Fruit fly (Drosophila melanogaster) whole organism, wandering third instar larva: ENCODE data around the gene CG9951.

ENCODE experiments used
- Myc ChIP-seq: fragments of >200 bp; optimal IDR thresholded peaks from 2 replicates; lab custom pipeline; 2017
- br ChIP-seq: fragments of 200-800 bp; sonication (Bioruptor generic); optimal IDR thresholded peaks from 2 replicates; lab custom pipeline; 2016; ENCODE audit warnings: missing biosample characterization, missing genetic modification characterization
- h ChIP-seq: fragments of 200-800 bp; sonication (Bioruptor generic); optimal IDR thresholded peaks from 3 replicates; lab custom pipeline; 2016; ENCODE audit warnings: missing biosample characterization, mild to moderate bottlenecking, missing genetic modification characterization
- psq ChIP-seq: fragments of 200-800 bp; sonication (Bioruptor generic); optimal IDR thresholded peaks from 3 replicates; lab custom pipeline; 2017; ENCODE audit warnings: missing biosample characterization, mild to moderate bottlenecking, missing genetic modification characterization, moderate library complexity
- usp ChIP-seq: fragments of >200 bp; optimal IDR thresholded peaks from 2 replicates; lab custom pipeline; 2017; ENCODE audit warnings: missing biosample characterization, missing genetic modification characterization

- no peak for TF ChIP-seq br (GFP tag; lab: Kevin White, UChicago)
- TF ChIP-seq Myc (lab: Kevin White, UChicago), result no peak
- no peak for TF ChIP-seq usp (GFP tag; lab: Kevin White, UChicago)
- TF ChIP-seq h, result no peak
- no peak for TF ChIP-seq psq (GFP tag; lab: Kevin White, UChicago)
Observed at dm6 chr3L:16860879-16861278, 2.1 kb upstream of the CG9951 start.
